Worm (Caenorhabditis elegans) whole organism, L1 larva: Measurements from ENCODE around the gene lin-14.

Experiments used
- C04F5.9 ChIP-seq: sonication (generic microtip); optimal IDR thresholded peaks from 2 replicates; lab custom pipeline; 2016; ENCODE audit warnings: missing genetic modification characterization, missing compliant biosample characterization
- C16A3.4 ChIP-seq: fragments of 150-350 bp; optimal IDR thresholded peaks from 2 replicates; lab custom pipeline; 2014; ENCODE audit warnings: missing biosample characterization, missing genetic modification characterization
- C34B4.2 ChIP-seq: sonication (generic microtip); optimal IDR thresholded peaks from 2 replicates; lab custom pipeline; 2017; ENCODE audit warnings: mild to moderate bottlenecking, missing genetic modification characterization, missing compliant biosample characterization
- Y116A8C.19 ChIP-seq: sonication (generic microtip); optimal IDR thresholded peaks from 2 replicates; lab custom pipeline; 2016; ENCODE audit warnings: missing compliant biosample characterization, missing genetic modification characterization, borderline replicate concordance
- aha-1 ChIP-seq: fragments of 150-350 bp; optimal IDR thresholded peaks from 2 replicates; lab custom pipeline; 2014; ENCODE audit warnings: missing biosample characterization, missing genetic modification characterization
- ama-1 ChIP-seq: fragments of 150-350 bp; optimal IDR thresholded peaks from 2 replicates; lab custom pipeline; 2014
- blmp-1 ChIP-seq: fragments of 150-350 bp; optimal IDR thresholded peaks from 2 replicates; lab custom pipeline; 2014; ENCODE audit warnings: missing biosample characterization, missing genetic modification characterization
- ceh-8 ChIP-seq: fragments of 200-800 bp; sonication (Bioruptor generic); optimal IDR thresholded peaks from 2 replicates; lab custom pipeline; 2018; ENCODE audit warnings: mild to moderate bottlenecking, missing genetic modification characterization, moderate library complexity, missing compliant biosample characterization
- ceh-82 ChIP-seq, 3 experiments: fragments of 150-350 bp in 1 of 3; sonication (generic microtip) in 2 of 3; optimal IDR thresholded peaks; 2 replicates each; lab custom pipeline; 2014 to 2017; ENCODE audit warnings: missing biosample characterization in 3 of 3, missing genetic modification characterization in 3 of 3
- ceh-88 ChIP-seq: fragments of 200-800 bp; sonication (Bioruptor generic); IDR thresholded peaks from 2 replicates; pipeline ENCODE4 v1.3.6; 2022; ENCODE audit warnings: missing genetic modification characterization, missing compliant biosample characterization
- ces-1 ChIP-seq: fragments of 150-350 bp; optimal IDR thresholded peaks from 2 replicates; lab custom pipeline; 2014; ENCODE audit warnings: missing biosample characterization, missing genetic modification reagents, missing genetic modification characterization
- efl-1 ChIP-seq, 4 experiments: fragments of 150-350 bp; optimal IDR thresholded peaks in 3 of 4; peaks in 1 of 4; 1 replicate in 1 of 4; 2 replicates in 3 of 4; lab custom pipeline; 2014; ENCODE audit warnings: missing biosample characterization in 2 of 4, missing genetic modification characterization in 2 of 4, missing genetic modification reagents in 2 of 4
- elt-2 ChIP-seq: sonication (generic microtip); optimal IDR thresholded peaks from 2 replicates; lab custom pipeline; 2016; ENCODE audit warnings: missing genetic modification characterization, mild to moderate bottlenecking, inconsistent platforms, missing compliant biosample characterization, missing genetic modification reagents
- ets-5 ChIP-seq: fragments of 200-800 bp; sonication (Bioruptor generic); IDR thresholded peaks from 2 replicates; pipeline ENCODE4 v1.3.6; 2022; ENCODE audit warnings: missing genetic modification characterization, missing compliant biosample characterization
- fkh-10 ChIP-seq: sonication (generic microtip); optimal IDR thresholded peaks from 2 replicates; lab custom pipeline; 2017; ENCODE audit warnings: missing biosample characterization, missing genetic modification reagents, missing genetic modification characterization
- fkh-4 ChIP-seq: sonication (generic microtip); optimal IDR thresholded peaks from 2 replicates; lab custom pipeline; 2016; ENCODE audit warnings: missing compliant biosample characterization, missing genetic modification characterization, borderline replicate concordance
- fkh-8 ChIP-seq: sonication (generic microtip); optimal IDR thresholded peaks from 2 replicates; lab custom pipeline; 2016; ENCODE audit warnings: mild to moderate bottlenecking, missing genetic modification characterization, missing compliant biosample characterization
- hlh-17 ChIP-seq: fragments of 200-800 bp; sonication (Bioruptor generic); optimal IDR thresholded peaks from 2 replicates; lab custom pipeline; 2018; ENCODE audit warnings: missing genetic modification characterization, mild to moderate bottlenecking, missing compliant biosample characterization, moderate library complexity, borderline replicate concordance
- irx-1 ChIP-seq: sonication (generic microtip); optimal IDR thresholded peaks from 2 replicates; lab custom pipeline; 2016; ENCODE audit warnings: missing genetic modification characterization, missing compliant biosample characterization
- isw-1 ChIP-seq: fragments of 200-800 bp; sonication (Bioruptor generic); IDR thresholded peaks from 2 replicates; pipeline ENCODE4 v1.3.6; 2022; ENCODE audit warnings: missing genetic modification characterization, missing compliant biosample characterization
- jun-1 ChIP-seq: fragments of 150-350 bp; optimal IDR thresholded peaks from 2 replicates; lab custom pipeline; 2014; ENCODE audit warnings: missing biosample characterization, missing genetic modification reagents, missing genetic modification characterization
- lin-13 ChIP-seq: fragments of 150-350 bp; optimal IDR thresholded peaks from 2 replicates; lab custom pipeline; 2014; ENCODE audit warnings: missing biosample characterization, missing genetic modification reagents, missing genetic modification characterization
- lin-14 ChIP-seq: fragments of 200-800 bp; sonication (Bioruptor generic); optimal IDR thresholded peaks from 2 replicates; lab custom pipeline; 2018; ENCODE audit warnings: mild to moderate bottlenecking, missing genetic modification characterization, moderate library complexity, missing compliant biosample characterization
- lin-35 ChIP-seq, 2 experiments: fragments of 150-350 bp; optimal IDR thresholded peaks; 2 replicates each; lab custom pipeline; 2014; ENCODE audit warnings: missing biosample characterization in 2 of 2, missing genetic modification characterization in 2 of 2, missing genetic modification reagents in 2 of 2
- lin-39 ChIP-seq: fragments of 150-350 bp; optimal IDR thresholded peaks from 2 replicates; lab custom pipeline; 2014; ENCODE audit warnings: missing biosample characterization, missing genetic modification reagents, missing genetic modification characterization
- lir-3 ChIP-seq: sonication (generic microtip); optimal IDR thresholded peaks from 2 replicates; lab custom pipeline; 2016; ENCODE audit warnings: mild to moderate bottlenecking, missing genetic modification characterization, moderate library complexity, missing compliant biosample characterization; ENCODE audit not compliant: poor library complexity
- lsy-2 ChIP-seq, 2 experiments: fragments of 150-350 bp; optimal IDR thresholded peaks; 2 replicates each; lab custom pipeline; 2014; ENCODE audit warnings: missing biosample characterization in 2 of 2, missing genetic modification characterization in 2 of 2
- mdl-1 ChIP-seq, 2 experiments: fragments of 150-350 bp; optimal IDR thresholded peaks; 2 replicates each; lab custom pipeline; 2014 to 2017; ENCODE audit warnings: missing biosample characterization in 2 of 2, missing genetic modification characterization in 2 of 2, inconsistent platforms in 1 of 2
- nhr-19 ChIP-seq: fragments of 200-800 bp; sonication (Bioruptor generic); conservative IDR thresholded peaks from 2 replicates; pipeline ENCODE4 v1.3.6; 2022; ENCODE audit warnings: missing genetic modification characterization, missing compliant biosample characterization
- nhr-20 ChIP-seq: sonication (generic microtip); optimal IDR thresholded peaks from 2 replicates; lab custom pipeline; 2016; ENCODE audit warnings: mild to moderate bottlenecking, missing genetic modification characterization, missing compliant biosample characterization
- nhr-47 ChIP-seq: sonication (generic microtip); optimal IDR thresholded peaks from 2 replicates; lab custom pipeline; 2016; ENCODE audit warnings: mild to moderate bottlenecking, missing genetic modification characterization, moderate library complexity, missing compliant biosample characterization
- nhr-71 ChIP-seq: sonication (generic microtip); optimal IDR thresholded peaks from 2 replicates; lab custom pipeline; 2016; ENCODE audit warnings: mild to moderate bottlenecking, missing genetic modification characterization, moderate library complexity, missing compliant biosample characterization
- nhr-77 ChIP-seq: fragments of 150-350 bp; optimal IDR thresholded peaks from 2 replicates; lab custom pipeline; 2014; ENCODE audit warnings: missing biosample characterization, missing genetic modification characterization
- nhr-85 ChIP-seq: sonication (generic microtip); peaks from one replicate; lab custom pipeline; 2016; ENCODE audit warnings: missing genetic modification characterization, inconsistent platforms, missing compliant biosample characterization
- pag-3 ChIP-seq: sonication (generic microtip); optimal IDR thresholded peaks from 2 replicates; lab custom pipeline; 2017; ENCODE audit warnings: missing genetic modification characterization, mild to moderate bottlenecking, missing compliant biosample characterization, antibody characterized with exemption, borderline replicate concordance; ENCODE audit not compliant: insufficient read depth
- skn-1 ChIP-seq: fragments of 150-350 bp; optimal IDR thresholded peaks from 2 replicates; lab custom pipeline; 2014; ENCODE audit warnings: missing biosample characterization, missing genetic modification characterization
- snu-23 ChIP-seq: sonication (generic microtip); optimal IDR thresholded peaks from 2 replicates; lab custom pipeline; 2016; ENCODE audit warnings: missing genetic modification characterization, missing compliant biosample characterization
- sup-37 ChIP-seq: fragments of 200-800 bp; sonication (Bioruptor generic); optimal IDR thresholded peaks from 2 replicates; lab custom pipeline; 2018; ENCODE audit warnings: mild to moderate bottlenecking, missing genetic modification characterization, missing compliant biosample characterization
- tbx-2 ChIP-seq: sonication (generic microtip); optimal IDR thresholded peaks from 2 replicates; lab custom pipeline; 2016; ENCODE audit warnings: missing genetic modification characterization, missing compliant biosample characterization
- tlp-1 ChIP-seq: fragments of 150-350 bp; optimal IDR thresholded peaks from 2 replicates; lab custom pipeline; 2014; ENCODE audit warnings: missing biosample characterization, missing genetic modification characterization
- unc-130 ChIP-seq: fragments of 150-350 bp; optimal IDR thresholded peaks from 2 replicates; lab custom pipeline; 2017; ENCODE audit warnings: missing biosample characterization, missing genetic modification characterization, inconsistent platforms
- vab-15 ChIP-seq: sonication (generic microtip); optimal IDR thresholded peaks from 2 replicates; lab custom pipeline; 2017; ENCODE audit warnings: missing genotype, mild to moderate bottlenecking, missing genetic modification characterization, missing compliant biosample characterization
- xbp-1 ChIP-seq: sonication (generic microtip); optimal IDR thresholded peaks from 2 replicates; lab custom pipeline; 2016; ENCODE audit warnings: missing genetic modification characterization, missing compliant biosample characterization
- zip-4 ChIP-seq: fragments of 200-800 bp; sonication (Bioruptor generic); optimal IDR thresholded peaks from 2 replicates; lab custom pipeline; 2018; ENCODE audit warnings: mild to moderate bottlenecking, missing genetic modification characterization, moderate library complexity, missing compliant biosample characterization
- ztf-11 ChIP-seq, 2 experiments: sonication (generic microtip); optimal IDR thresholded peaks; 2 replicates each; lab custom pipeline; 2016 to 2017; ENCODE audit warnings: missing genetic modification characterization in 2 of 2, missing biosample characterization in 1 of 2, missing compliant biosample characterization in 1 of 2
- ztf-4 ChIP-seq: fragments of 150-350 bp; optimal IDR thresholded peaks from 2 replicates; lab custom pipeline; 2014; ENCODE audit warnings: missing biosample characterization, missing genetic modification characterization

Gene lin-14

DNA sequence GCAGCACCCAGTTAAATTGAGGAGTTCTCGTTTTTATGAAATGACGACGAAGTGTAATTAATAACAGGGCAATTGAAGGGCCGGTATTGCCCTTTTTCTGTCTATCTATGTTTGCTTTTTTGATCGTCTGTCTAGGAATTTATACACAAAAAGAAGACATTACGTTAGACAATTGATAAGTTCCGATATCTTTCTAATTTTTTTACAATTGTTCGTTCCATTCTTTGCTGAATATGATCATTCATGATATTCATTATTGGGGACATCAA, 16.4 kb downstream of the lin-14 start (continued):
- TF ChIP-seq C04F5.9 (tag; lab: Kevin White, UChicago) (no peak), efl-1 (optimal IDR thresholded peaks at IDR 0.05; lab: Kevin White, UChicago) (no peak), efl-1 (GFP tag; optimal IDR thresholded peaks at IDR 0.05 in 1 of 2; lab: Kevin White, UChicago) (peak in 1 of 2 experiments; percentile 51), mdl-1 (tag; optimal IDR thresholded peaks at IDR 0.05; lab: Kevin White, UChicago) (no peak), tlp-1 (no peak), skn-1 (tag; lab: Kevin White, UChicago) (no peak), nhr-71 (tag; lab: Kevin White, UChicago) (peak; percentile 38), hlh-17 (GFP tag; lab: Kevin White, UChicago) (no peak), ama-1 (lab: Kevin White, UChicago) (no peak), lir-3 (no peak), nhr-19 (GFP tag; lab: Robert Waterston, UW) (no peak; the same call in 1 of the 2 replicates), vab-15 (tag; lab: Kevin White, UChicago) (no peak), nhr-85 (tag; lab: Kevin White, UChicago) (peak; percentile 85), aha-1 (no peak), lin-39 (tag; lab: Kevin White, UChicago) (no peak), fkh-4 (tag; lab: Kevin White, UChicago) (no peak), jun-1 (no peak), ces-1 (GFP tag; lab: Kevin White, UChicago) (no peak), irx-1 (tag; lab: Kevin White, UChicago) (no peak), sup-37 (GFP tag; lab: Kevin White, UChicago) (no peak), lin-35 (GFP tag; optimal IDR thresholded peaks at IDR 0.05; lab: Kevin White, UChicago) (peak in 1 of 2 experiments; percentile 33)
- TF ChIP-seq, all 84 proteins: peak for 6

DNA sequence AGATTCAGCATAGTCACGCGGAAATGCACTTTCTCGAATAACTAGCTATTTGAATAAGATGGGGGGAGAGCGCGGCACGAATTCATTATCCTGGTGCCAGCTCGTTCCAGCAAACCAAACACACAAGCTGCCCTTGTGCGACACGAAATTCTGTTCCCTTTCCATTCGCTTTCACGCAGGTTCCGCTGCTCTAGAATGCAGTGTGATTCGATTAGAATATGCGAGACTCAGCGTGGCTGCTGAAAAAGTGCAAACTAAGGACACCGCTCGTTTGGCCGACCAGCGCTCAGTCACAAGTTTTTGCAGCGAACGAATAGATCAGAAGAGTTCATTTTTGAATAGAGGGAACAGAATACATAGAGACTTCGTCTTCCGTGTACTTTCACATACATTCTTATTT, 16.8 kb downstream of the lin-14 start:
- TF ChIP-seq efl-1 (optimal IDR thresholded peaks at IDR 0.05; lab: Kevin White, UChicago) (no peak), efl-1 (GFP tag; optimal IDR thresholded peaks at IDR 0.05 in 1 of 2; lab: Kevin White, UChicago) (peak in 1 of 2 experiments; percentile 41), ztf-4 (tag; lab: Kevin White, UChicago) (no peak)

DNA sequence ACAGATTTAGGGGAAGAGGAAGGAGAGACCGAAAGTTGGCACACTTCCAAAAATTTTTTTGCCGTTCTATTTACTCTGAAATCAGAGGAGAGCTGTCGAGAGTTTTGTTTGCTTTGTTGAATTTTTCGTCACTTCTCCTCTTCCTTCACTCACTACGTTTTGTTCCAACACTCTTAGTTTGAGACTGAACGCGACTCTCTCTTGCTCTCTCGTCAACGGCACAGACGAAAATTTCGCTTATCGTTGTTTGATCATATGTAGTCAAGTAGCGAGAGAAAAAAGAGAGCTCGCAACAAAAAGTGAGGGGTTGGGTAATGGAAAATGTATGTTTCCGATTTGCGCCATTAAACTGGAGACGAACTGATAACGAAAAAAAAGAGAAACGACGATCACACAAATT, 17.3 kb downstream of the lin-14 start:
- TF ChIP-seq nhr-71 (tag; lab: Kevin White, UChicago) (peak; percentile 51), xbp-1 (no peak), ceh-82 (tag; optimal IDR thresholded peaks at IDR 0.05; lab: Kevin White, UChicago) (peak in 1 of 3 experiments; percentile 15), mdl-1 (tag; optimal IDR thresholded peaks at IDR 0.05; lab: Kevin White, UChicago) (peak in 1 of 2 experiments; percentile 11), lsy-2 (tag; optimal IDR thresholded peaks at IDR 0.05; lab: Kevin White, UChicago) (peak in 1 of 2 experiments; percentile 27), elt-2 (tag; lab: Kevin White, UChicago) (peak; percentile 72), efl-1 (optimal IDR thresholded peaks at IDR 0.05; lab: Kevin White, UChicago) (no peak), efl-1 (GFP tag; optimal IDR thresholded peaks at IDR 0.05 in 1 of 2; lab: Kevin White, UChicago) (peak in 1 of 2 experiments; percentile 88), C34B4.2 (tag; lab: Kevin White, UChicago) (no peak), Y116A8C.19 (tag; lab: Kevin White, UChicago) (no peak), aha-1 (no peak), nhr-47 (tag; lab: Kevin White, UChicago) (no peak), blmp-1 (tag; lab: Kevin White, UChicago) (no peak), unc-130 (tag; lab: Kevin White, UChicago) (no peak), ets-5 (GFP tag; lab: Robert Waterston, UW) (no peak), lir-3 (no peak), isw-1 (no peak), snu-23 (no peak), nhr-85 (tag; lab: Kevin White, UChicago) (no peak), fkh-8 (no peak), tlp-1 (no peak), ceh-8 (no peak), zip-4 (no peak), fkh-10 (GFP tag; lab: Kevin White, UChicago) (no peak), tbx-2 (tag; lab: Kevin White, UChicago) (peak; percentile 60), pag-3 (tag; lab: Kevin White, UChicago) (no peak), ztf-11 (tag; optimal IDR thresholded peaks at IDR 0.05; lab: Kevin White, UChicago) (no peak), lin-35 (GFP tag; optimal IDR thresholded peaks at IDR 0.05; lab: Kevin White, UChicago) (peak in 1 of 2 experiments; percentile 16), vab-15 (tag; lab: Kevin White, UChicago) (no peak), ceh-88 (GFP tag; lab: Robert Waterston, UW) (no peak), nhr-77 (tag; lab: Kevin White, UChicago) (peak; percentile 78), nhr-20 (tag; lab: Kevin White, UChicago) (peak; percentile 21), C04F5.9 (tag; lab: Kevin White, UChicago) (no peak), C16A3.4 (tag; lab: Kevin White, UChicago) (no peak), lin-14 (GFP tag; lab: Kevin White, UChicago) (peak; percentile 96), lin-13 (GFP tag; lab: Kevin White, UChicago) (no peak), nhr-19 (GFP tag; lab: Robert Waterston, UW) (no peak)
